Worm (Caenorhabditis elegans): ENCODE measurements around the gene ncr-1.
A peak's percentile ranks its signal among the peaks of the same experiment; 100 is the strongest.

Gene ncr-1

DNA sequence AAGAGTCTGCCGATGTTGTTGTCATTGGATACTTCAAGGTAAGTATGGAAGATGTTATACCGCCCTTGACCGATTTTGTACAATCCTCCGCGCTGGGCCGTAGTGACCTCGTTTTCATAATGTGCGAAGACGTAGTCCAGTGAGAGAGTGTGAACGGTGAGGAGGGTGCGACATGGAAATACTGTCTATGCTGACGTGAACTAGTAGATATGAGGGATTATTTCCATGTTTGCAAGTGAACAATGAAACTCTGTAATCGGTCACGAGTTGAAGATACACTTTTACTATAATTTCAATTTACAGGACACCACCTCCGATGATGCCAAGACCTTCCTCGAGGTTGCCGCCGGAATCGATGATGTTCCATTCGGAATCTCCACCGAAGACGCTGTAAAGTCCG lies 36.2 kb upstream of the ncr-1 start:
- peak; percentile 22 for TF ChIP-seq nhr-20 (tag; optimal IDR thresholded peaks at IDR 0.05)
- TF ChIP-seq nhr-90 (tag; optimal IDR thresholded peaks at IDR 0.05; ENCODE audit: poor library complexity), result peak; percentile 18
- TF ChIP-seq snu-23 (GFP tag; optimal IDR thresholded peaks at IDR 0.05), result peak; percentile 22
- TF ChIP-seq nhr-19 (GFP tag; conservative IDR thresholded peaks at IDR 0.05), result no peak
- TF ChIP-seq lsy-2 (tag; optimal IDR thresholded peaks at IDR 0.05), result peak in 1 of 2 experiments; percentile 40
- TF ChIP-seq lin-14 (GFP tag; optimal IDR thresholded peaks at IDR 0.05), result peak; percentile 46
- TF ChIP-seq rnt-1 (tag; optimal IDR thresholded peaks at IDR 0.05), result peak; percentile 6
- no peak for TF ChIP-seq pag-3 (tag; optimal IDR thresholded peaks at IDR 0.05; ENCODE audit: borderline replicate concordance, insufficient read depth)
- TF ChIP-seq dsc-1 (tag; optimal IDR thresholded peaks at IDR 0.05), result no peak
- TF ChIP-seq pqm-1 (tag; optimal IDR thresholded peaks at IDR 0.05), result no peak
- TF ChIP-seq nhr-71 (tag; optimal IDR thresholded peaks at IDR 0.05), result peak; percentile 32
- TF ChIP-seq nhr-84 (tag; optimal IDR thresholded peaks at IDR 0.05), result no peak
- TF ChIP-seq unc-86 (tag; optimal IDR thresholded peaks at IDR 0.05), result no peak
- TF ChIP-seq blmp-1 (tag; optimal IDR thresholded peaks at IDR 0.05), result peak; percentile 45
- peak; percentile 90 for TF ChIP-seq nhr-85 (tag)
- TF ChIP-seq xbp-1 (tag; optimal IDR thresholded peaks at IDR 0.05), result peak; percentile 94

DNA sequence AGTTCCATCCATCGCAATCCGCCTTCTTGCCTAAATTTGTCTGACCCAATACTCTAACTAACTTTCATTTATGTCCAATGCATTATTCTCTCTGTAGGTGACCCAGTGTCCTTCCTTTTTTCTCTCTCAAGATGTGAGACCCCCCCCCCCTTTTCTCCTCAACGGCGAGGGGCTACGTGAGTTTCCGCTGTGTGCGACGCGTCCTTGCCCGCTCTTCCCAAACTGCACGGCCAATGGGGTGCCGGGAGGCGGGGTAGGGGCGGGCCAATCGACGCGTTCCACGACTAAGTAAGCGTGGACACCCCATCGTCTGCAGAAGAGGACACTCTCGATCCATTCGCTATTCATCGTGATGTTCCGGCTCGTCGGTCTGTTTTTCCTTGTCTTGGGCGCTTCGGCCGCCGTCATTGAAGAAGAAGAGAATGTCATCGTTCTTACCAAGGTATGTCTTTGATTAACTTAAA lies 35.3 kb upstream of the ncr-1 start, which contains the start of gene pdi-2:
Gene pdi-2 (plus strand): TSS at position 269 of the 464 bp plus-strand sequence.
- TF ChIP-seq fos-1 (tag; optimal IDR thresholded peaks at IDR 0.05) (peak; percentile 24), ceh-88 (GFP tag; IDR thresholded peaks at IDR 0.05) (no peak), efl-1 (optimal IDR thresholded peaks at IDR 0.05) (peak; percentile 39 to 54), efl-1 (GFP tag; optimal IDR thresholded peaks at IDR 0.05 in 1 of 2) (peak; percentile 5 to 89), C16A3.4 (tag; optimal IDR thresholded peaks at IDR 0.05) (peak; percentile 49), sptf-1 (tag; optimal IDR thresholded peaks at IDR 0.05) (no peak), ceh-63 (GFP tag; optimal IDR thresholded peaks at IDR 0.05) (no peak), nhr-77 (tag; optimal IDR thresholded peaks at IDR 0.05) (peak; percentile 61), nhr-20 (tag; optimal IDR thresholded peaks at IDR 0.05) (peak; percentile 72), nhr-76 (tag; optimal IDR thresholded peaks at IDR 0.05) (no peak), nhr-84 (tag; optimal IDR thresholded peaks at IDR 0.05) (no peak), lin-15B (tag; optimal IDR thresholded peaks at IDR 0.05) (peak; percentile 8), nhr-11 (tag; optimal IDR thresholded peaks at IDR 0.05) (no peak), elt-2 (tag; optimal IDR thresholded peaks at IDR 0.05) (peak; percentile 61), nhr-71 (tag; optimal IDR thresholded peaks at IDR 0.05) (peak; percentile 81), nhr-19 (GFP tag; conservative IDR thresholded peaks at IDR 0.05) (peak; percentile 87), fkh-8 (tag; optimal IDR thresholded peaks at IDR 0.05) (peak; percentile 72), dsc-1 (tag; optimal IDR thresholded peaks at IDR 0.05) (peak; percentile 22), tlp-1 (tag; optimal IDR thresholded peaks at IDR 0.05) (no peak), nhr-47 (tag; optimal IDR thresholded peaks at IDR 0.05) (peak; percentile 76), zip-4 (GFP tag; optimal IDR thresholded peaks at IDR 0.05) (peak; percentile 39), pqm-1 (tag; optimal IDR thresholded peaks at IDR 0.05) (no peak), fkh-4 (tag; optimal IDR thresholded peaks at IDR 0.05; ENCODE audit: borderline replicate concordance) (no peak), ama-1 (optimal IDR thresholded peaks at IDR 0.05) (peak; percentile 69), mep-1 (tag; optimal IDR thresholded peaks at IDR 0.05) (peak; percentile 79), lin-14 (GFP tag; optimal IDR thresholded peaks at IDR 0.05) (peak; percentile 97), ztf-11 (tag; optimal IDR thresholded peaks at IDR 0.05) (peak in 1 of 2 experiments; percentile 50), tbx-2 (tag; optimal IDR thresholded peaks at IDR 0.05) (peak; percentile 72), lin-13 (GFP tag; optimal IDR thresholded peaks at IDR 0.05) (peak; percentile 75), fkh-10 (GFP tag; optimal IDR thresholded peaks at IDR 0.05) (peak; percentile 53), zag-1 (tag; optimal IDR thresholded peaks at IDR 0.05) (no peak), snu-23 (GFP tag; optimal IDR thresholded peaks at IDR 0.05) (peak; percentile 61), unc-86 (tag; optimal IDR thresholded peaks at IDR 0.05) (peak; percentile 44), pax-3 (tag; optimal IDR thresholded peaks at IDR 0.05) (peak; percentile 73), lsy-2 (tag; optimal IDR thresholded peaks at IDR 0.05) (peak; percentile 83 to 89), mab-9 (GFP tag; IDR thresholded peaks at IDR 0.05) (peak; percentile 69), mdl-1 (tag; optimal IDR thresholded peaks at IDR 0.05) (peak in 1 of 2 experiments; percentile 79), skn-1 (tag; optimal IDR thresholded peaks at IDR 0.05) (peak; percentile 46), isw-1 (GFP tag; IDR thresholded peaks at IDR 0.05) (peak; percentile 61), grh-1 (GFP tag; IDR thresholded peaks at IDR 0.05) (peak; percentile 92), swsn-7 (tag; optimal IDR thresholded peaks at IDR 0.05) (peak; percentile 77), irx-1 (tag; optimal IDR thresholded peaks at IDR 0.05) (peak; percentile 55), F16B12.6 (tag; optimal IDR thresholded peaks at IDR 0.05) (peak; percentile 26), ztf-4 (tag; optimal IDR thresholded peaks at IDR 0.05) (no peak), efl-3 (GFP tag; optimal IDR thresholded peaks at IDR 0.05) (peak; percentile 40)
